Worm (Caenorhabditis elegans) whole organism, late embryonic: ENCODE data around the gene ZC84.1.

ENCODE experiments used
- C08G9.2 ChIP-seq: sonication (generic microtip); optimal IDR thresholded peaks from 2 replicates; lab custom pipeline; 2016; ENCODE audit warnings: mild to moderate bottlenecking, missing genetic modification characterization, moderate library complexity, missing compliant biosample characterization
- C38D4.7 ChIP-seq: fragments of 200-800 bp; sonication (Bioruptor generic); optimal IDR thresholded peaks from 2 replicates; lab custom pipeline; 2018; ENCODE audit warnings: mild to moderate bottlenecking, missing genetic modification characterization, moderate library complexity, missing compliant biosample characterization
- K02D7.2 ChIP-seq: sonication (generic microtip); optimal IDR thresholded peaks from 2 replicates; lab custom pipeline; 2017; ENCODE audit warnings: mild to moderate bottlenecking, missing genetic modification characterization, missing compliant biosample characterization
- K09A11.1 ChIP-seq: sonication (generic microtip); optimal IDR thresholded peaks from 2 replicates; lab custom pipeline; 2017; ENCODE audit warnings: antibody characterized with exemption, mild to moderate bottlenecking, missing genetic modification characterization, missing compliant biosample characterization; ENCODE audit not compliant: insufficient read depth
- T23F11.4 ChIP-seq: fragments of 200-800 bp; sonication (Bioruptor generic); optimal IDR thresholded peaks from 2 replicates; lab custom pipeline; 2018; ENCODE audit warnings: mild to moderate bottlenecking, missing genetic modification characterization, missing compliant biosample characterization
- ahr-1 ChIP-seq: sonication (generic microtip); optimal IDR thresholded peaks from 2 replicates; lab custom pipeline; 2016; ENCODE audit warnings: missing genetic modification characterization, missing compliant biosample characterization
- ceh-18 ChIP-seq: sonication (generic microtip); optimal IDR thresholded peaks from 2 replicates; lab custom pipeline; 2016; ENCODE audit warnings: missing genetic modification characterization, missing compliant biosample characterization
- ceh-2 ChIP-seq: sonication (generic microtip); optimal IDR thresholded peaks from 2 replicates; lab custom pipeline; 2016; ENCODE audit warnings: missing genotype, missing genetic modification characterization, missing compliant biosample characterization
- ceh-22 ChIP-seq: sonication (generic microtip); optimal IDR thresholded peaks from 2 replicates; lab custom pipeline; 2017; ENCODE audit warnings: missing biosample characterization, missing genetic modification characterization
- ceh-30 ChIP-seq: fragments of 150-350 bp; optimal IDR thresholded peaks from 2 replicates; lab custom pipeline; 2014; ENCODE audit warnings: missing biosample characterization, missing genetic modification characterization
- ceh-34 ChIP-seq: sonication (generic microtip); optimal IDR thresholded peaks from 2 replicates; lab custom pipeline; 2016; ENCODE audit warnings: mild to moderate bottlenecking, missing genetic modification characterization, missing compliant biosample characterization
- ceh-48 ChIP-seq: sonication (generic microtip); optimal IDR thresholded peaks from 2 replicates; lab custom pipeline; 2016; ENCODE audit warnings: missing genetic modification characterization, inconsistent platforms, missing compliant biosample characterization
- ceh-6 ChIP-seq: fragments of 200-800 bp; sonication (Bioruptor generic); optimal IDR thresholded peaks from 2 replicates; lab custom pipeline; 2018; ENCODE audit warnings: mild to moderate bottlenecking, missing genetic modification characterization, missing compliant biosample characterization
- ceh-9 ChIP-seq: sonication (generic microtip); optimal IDR thresholded peaks from 2 replicates; lab custom pipeline; 2016; ENCODE audit warnings: mild to moderate bottlenecking, missing genetic modification characterization, inconsistent platforms, missing compliant biosample characterization
- che-1 ChIP-seq: sonication (generic microtip); optimal IDR thresholded peaks from 2 replicates; lab custom pipeline; 2016; ENCODE audit warnings: mild to moderate bottlenecking, missing genetic modification characterization, missing compliant biosample characterization
- dmd-4 ChIP-seq: sonication (generic microtip); optimal IDR thresholded peaks from 2 replicates; lab custom pipeline; 2016; ENCODE audit warnings: borderline replicate concordance, missing genetic modification characterization, missing compliant biosample characterization
- dve-1 ChIP-seq: sonication (generic microtip); optimal IDR thresholded peaks from 2 replicates; lab custom pipeline; 2017; ENCODE audit warnings: antibody characterized with exemption, mild to moderate bottlenecking, missing genetic modification characterization, missing compliant biosample characterization
- elt-2 ChIP-seq: sonication (generic microtip); optimal IDR thresholded peaks from 2 replicates; lab custom pipeline; 2016; ENCODE audit warnings: missing genetic modification reagents, missing genetic modification characterization, missing compliant biosample characterization
- elt-4 ChIP-seq: sonication (generic microtip); optimal IDR thresholded peaks from 2 replicates; lab custom pipeline; 2016; ENCODE audit warnings: missing genetic modification characterization, missing compliant biosample characterization
- ets-4 ChIP-seq: sonication (generic microtip); optimal IDR thresholded peaks from 2 replicates; lab custom pipeline; 2016; ENCODE audit warnings: missing genetic modification characterization, missing compliant biosample characterization
- eyg-1 ChIP-seq: sonication (generic microtip); optimal IDR thresholded peaks from 2 replicates; lab custom pipeline; 2016; ENCODE audit warnings: missing genotype, missing genetic modification characterization, missing compliant biosample characterization
- fax-1 ChIP-seq: sonication (generic microtip); optimal IDR thresholded peaks from 2 replicates; lab custom pipeline; 2016; ENCODE audit warnings: missing genotype, missing genetic modification characterization, missing compliant biosample characterization
- fkh-10 ChIP-seq: fragments of 150-350 bp; optimal IDR thresholded peaks from 2 replicates; lab custom pipeline; 2014; ENCODE audit warnings: missing biosample characterization, missing genetic modification reagents, missing genetic modification characterization
- gmeb-2 ChIP-seq: sonication (generic microtip); optimal IDR thresholded peaks from 2 replicates; lab custom pipeline; 2016; ENCODE audit warnings: missing genetic modification characterization, inconsistent platforms, missing compliant biosample characterization
- hlh-13 ChIP-seq: fragments of 200-800 bp; sonication (Bioruptor generic); optimal IDR thresholded peaks from 2 replicates; lab custom pipeline; 2018; ENCODE audit warnings: mild to moderate bottlenecking, missing genetic modification characterization, missing compliant biosample characterization
- hlh-15 ChIP-seq: sonication (generic microtip); optimal IDR thresholded peaks from 2 replicates; lab custom pipeline; 2016; ENCODE audit warnings: missing genetic modification characterization, missing compliant biosample characterization
- hlh-6 ChIP-seq: sonication (generic microtip); optimal IDR thresholded peaks from 2 replicates; lab custom pipeline; 2016; ENCODE audit warnings: missing genotype, missing genetic modification characterization, missing compliant biosample characterization
- hlh-8 ChIP-seq: sonication (generic microtip); optimal IDR thresholded peaks from 2 replicates; lab custom pipeline; 2016; ENCODE audit warnings: missing genotype, missing genetic modification characterization, missing compliant biosample characterization
- lim-6 ChIP-seq: sonication (generic microtip); optimal IDR thresholded peaks from 2 replicates; lab custom pipeline; 2016; ENCODE audit warnings: missing genetic modification characterization, missing compliant biosample characterization
- lin-11 ChIP-seq: fragments of 200-800 bp; sonication (Bioruptor generic); optimal IDR thresholded peaks from 2 replicates; lab custom pipeline; 2018; ENCODE audit warnings: mild to moderate bottlenecking, missing genetic modification characterization, missing compliant biosample characterization
- madf-2 ChIP-seq: sonication (generic microtip); optimal IDR thresholded peaks from 2 replicates; lab custom pipeline; 2017; ENCODE audit warnings: missing genetic modification characterization, missing compliant biosample characterization
- mec-3 ChIP-seq: sonication (generic microtip); optimal IDR thresholded peaks from 2 replicates; lab custom pipeline; 2016; ENCODE audit warnings: borderline replicate concordance, missing genetic modification characterization, missing compliant biosample characterization
- nfya-1 ChIP-seq: sonication (generic microtip); optimal IDR thresholded peaks from 2 replicates; lab custom pipeline; 2017; ENCODE audit warnings: missing genetic modification characterization, mild to moderate bottlenecking, missing compliant biosample characterization, antibody characterized with exemption, moderate library complexity
- nhr-232 ChIP-seq: sonication (generic microtip); optimal IDR thresholded peaks from 2 replicates; lab custom pipeline; 2016; ENCODE audit warnings: missing genetic modification characterization, missing compliant biosample characterization
- odd-2 ChIP-seq: sonication (generic microtip); optimal IDR thresholded peaks from 2 replicates; lab custom pipeline; 2017; ENCODE audit warnings: antibody characterized with exemption, mild to moderate bottlenecking, missing genetic modification characterization, missing compliant biosample characterization
- pax-1 ChIP-seq: fragments of 150-350 bp; optimal IDR thresholded peaks from 2 replicates; lab custom pipeline; 2014; ENCODE audit warnings: missing biosample characterization, missing genetic modification characterization
- pha-2 ChIP-seq: sonication (generic microtip); optimal IDR thresholded peaks from 2 replicates; lab custom pipeline; 2017; ENCODE audit warnings: mild to moderate bottlenecking, missing genetic modification characterization, missing compliant biosample characterization
- pha-4 ChIP-seq: fragments of 150-350 bp; optimal IDR thresholded peaks from 2 replicates; lab custom pipeline; 2018; ENCODE audit warnings: missing biosample characterization, missing genetic modification reagents, missing genetic modification characterization
- rnt-1 ChIP-seq: sonication (generic microtip); optimal IDR thresholded peaks from 2 replicates; lab custom pipeline; 2016; ENCODE audit warnings: missing genetic modification characterization, missing compliant biosample characterization
- sdc-2 ChIP-seq: sonication (generic microtip); optimal IDR thresholded peaks from 2 replicates; lab custom pipeline; 2016; ENCODE audit warnings: missing genotype, missing genetic modification characterization, missing compliant biosample characterization
- sox-4 ChIP-seq: sonication (generic microtip); optimal IDR thresholded peaks from 2 replicates; lab custom pipeline; 2017; ENCODE audit warnings: mild to moderate bottlenecking, missing genetic modification characterization, inconsistent platforms, missing compliant biosample characterization
- tbx-2 ChIP-seq: sonication (generic microtip); optimal IDR thresholded peaks from 2 replicates; lab custom pipeline; 2016; ENCODE audit warnings: missing genetic modification characterization, missing compliant biosample characterization
- tbx-7 ChIP-seq: sonication (generic microtip); optimal IDR thresholded peaks from 2 replicates; lab custom pipeline; 2016; ENCODE audit warnings: missing genotype, missing genetic modification characterization, missing compliant biosample characterization
- unc-3 ChIP-seq, 2 experiments: fragments of 200-800 bp in 1 of 2; sonication (Bioruptor generic) in 1 of 2; sonication (generic microtip) in 1 of 2; conservative IDR thresholded peaks in 1 of 2; optimal IDR thresholded peaks in 1 of 2; 2 replicates each; pipeline versions ENCODE4 v1.3.6 to Lab custom; 2016 to 2022; ENCODE audit warnings: missing compliant biosample characterization in 2 of 2, missing genetic modification characterization in 2 of 2, missing genetic modification reagents in 1 of 2
- unc-42 ChIP-seq: sonication (generic microtip); optimal IDR thresholded peaks from 2 replicates; lab custom pipeline; 2016; ENCODE audit warnings: missing genotype, missing genetic modification characterization, missing compliant biosample characterization
- unc-86 ChIP-seq: sonication (generic microtip); optimal IDR thresholded peaks from 2 replicates; lab custom pipeline; 2016; ENCODE audit warnings: missing genetic modification characterization, missing compliant biosample characterization
- zip-5 ChIP-seq: sonication (generic microtip); optimal IDR thresholded peaks from 2 replicates; lab custom pipeline; 2016; ENCODE audit warnings: missing genetic modification characterization, missing compliant biosample characterization

ZC84.1 gene

DNA sequence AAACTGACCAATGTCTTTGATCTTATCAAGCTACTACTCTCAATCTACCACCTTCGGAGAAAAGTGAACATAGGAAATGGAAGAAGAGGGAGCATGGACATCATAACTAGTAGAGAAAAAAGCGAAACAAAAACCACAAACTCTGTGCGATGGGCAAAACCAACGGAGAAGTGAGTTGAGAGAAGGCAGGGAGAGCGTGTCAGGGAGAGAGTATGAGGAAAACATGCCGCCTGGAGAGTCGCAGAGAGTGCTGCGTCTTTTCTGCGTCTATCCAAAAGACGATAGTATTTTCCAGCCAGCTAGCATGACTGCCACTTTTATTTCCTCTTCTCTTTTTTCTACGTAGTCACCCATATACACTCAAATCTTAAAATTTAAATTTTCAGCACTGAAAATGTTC is 33.9 kb upstream of the ZC84.1 start, which contains the start of gene saeg-2:
Gene saeg-2 (plus strand): TSS at position 381 of the 400 bp plus-strand sequence.
- TF ChIP-seq eyg-1 (tag; lab: Kevin White, UChicago) (no peak), ceh-2 (no peak), C38D4.7 (GFP tag; lab: Kevin White, UChicago) (no peak), fkh-10 (GFP tag; lab: Kevin White, UChicago) (no peak), hlh-13 (no peak), elt-2 (tag; lab: Kevin White, UChicago) (peak; percentile 49), ceh-30 (tag; lab: Kevin White, UChicago) (no peak), hlh-6 (no peak), hlh-8 (tag; lab: Kevin White, UChicago) (no peak), pha-2 (no peak), lin-11 (tag; lab: Kevin White, UChicago) (no peak), sdc-2 (no peak), dmd-4 (no peak), ceh-22 (tag; lab: Kevin White, UChicago) (no peak), ceh-34 (peak; percentile 2), dve-1 (tag; lab: Kevin White, UChicago) (no peak), nfya-1 (peak; percentile 46), tbx-7 (tag; lab: Kevin White, UChicago) (no peak), lim-6 (tag; lab: Kevin White, UChicago) (no peak), ceh-9 (tag; lab: Kevin White, UChicago) (no peak), pax-1 (no peak), unc-42 (peak; percentile 16), C08G9.2 (tag; lab: Kevin White, UChicago) (no peak), K09A11.1 (tag; lab: Kevin White, UChicago) (no peak), odd-2 (tag; lab: Kevin White, UChicago) (no peak), ceh-6 (GFP tag; lab: Kevin White, UChicago) (no peak), pha-4 (no peak), ahr-1 (tag; lab: Kevin White, UChicago) (no peak), ets-4 (tag; lab: Kevin White, UChicago) (no peak), rnt-1 (tag; lab: Kevin White, UChicago) (peak; percentile 72), ceh-48 (tag; lab: Kevin White, UChicago) (no peak), nhr-232 (tag; lab: Kevin White, UChicago) (no peak), sox-4 (tag; lab: Kevin White, UChicago) (no peak), K02D7.2 (tag; lab: Kevin White, UChicago) (no peak), hlh-15 (tag; lab: Kevin White, UChicago) (no peak), tbx-2 (peak; percentile 56), unc-3 (GFP tag; conservative IDR thresholded peaks at IDR 0.05; lab: Robert Waterston, UW) (no peak), unc-3 (tag; optimal IDR thresholded peaks at IDR 0.05; lab: Kevin White, UChicago) (no peak), madf-2 (tag; lab: Kevin White, UChicago) (no peak), ceh-18 (tag; lab: Kevin White, UChicago) (peak; percentile 46), fax-1 (no peak), unc-86 (no peak), che-1 (no peak)

DNA sequence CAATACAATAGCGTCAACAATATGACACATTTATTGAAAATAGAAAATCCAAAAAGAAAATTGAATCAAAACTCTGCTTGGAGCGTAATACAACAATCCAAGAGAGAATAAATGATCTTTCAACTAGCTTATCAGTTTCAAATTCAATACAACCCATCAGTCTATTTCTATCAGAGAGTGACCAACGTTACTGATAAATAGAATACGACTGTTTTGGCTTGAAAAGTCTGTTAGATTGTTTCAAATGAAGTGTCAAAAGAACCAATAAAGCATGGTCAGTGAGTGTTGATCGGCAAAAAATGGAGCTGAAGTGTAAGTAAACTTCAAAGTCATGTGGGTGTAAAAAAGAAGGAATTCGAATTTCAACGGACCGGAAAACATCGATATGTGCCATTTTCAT is 31.5 kb upstream of the ZC84.1 start:
- TF ChIP-seq gmeb-2 (tag; lab: Kevin White, UChicago) (no peak), dmd-4 (no peak), T23F11.4 (GFP tag; lab: Kevin White, UChicago) (no peak), ceh-2 (no peak), tbx-7 (tag; lab: Kevin White, UChicago) (no peak), ahr-1 (tag; lab: Kevin White, UChicago) (no peak), elt-4 (tag; lab: Kevin White, UChicago) (no peak), madf-2 (tag; lab: Kevin White, UChicago) (no peak), nfya-1 (no peak), lim-6 (tag; lab: Kevin White, UChicago) (no peak), zip-5 (tag; lab: Kevin White, UChicago) (no peak), hlh-8 (tag; lab: Kevin White, UChicago) (no peak), mec-3 (no peak), unc-86 (no peak), sdc-2 (no peak), unc-42 (no peak), hlh-13 (no peak)
